Worm (Caenorhabditis elegans) whole organism, young adult: ENCODE measurements around the gene K06H7.7.
A peak's percentile ranks its signal among the peaks of the same experiment; 100 is the strongest.

Experiments
- B0261.1 ChIP-seq: sonication (generic microtip); optimal IDR thresholded peaks from 2 replicates; lab custom pipeline; 2016; ENCODE audit warnings: mild to moderate bottlenecking, missing genetic modification characterization, moderate library complexity, missing compliant biosample characterization
- B0336.3 ChIP-seq: fragments of 200-800 bp; sonication (Bioruptor generic); IDR thresholded peaks from 2 replicates; pipeline ENCODE4 v1.3.6; 2022; ENCODE audit warnings: missing genetic modification characterization, missing compliant biosample characterization
- D2030.7 ChIP-seq: fragments of 200-800 bp; sonication (Bioruptor generic); IDR thresholded peaks from 2 replicates; pipeline ENCODE4 v1.3.6; 2022; ENCODE audit warnings: missing genetic modification reagents, missing genetic modification characterization, missing compliant biosample characterization
- F10E7.11 ChIP-seq: sonication (generic microtip); optimal IDR thresholded peaks from 2 replicates; lab custom pipeline; 2017; ENCODE audit warnings: mild to moderate bottlenecking, missing genetic modification characterization, moderate library complexity, missing compliant biosample characterization
- F23B12.7 ChIP-seq: sonication (generic microtip); optimal IDR thresholded peaks from 2 replicates; lab custom pipeline; 2017; ENCODE audit warnings: missing genetic modification characterization, mild to moderate bottlenecking, missing compliant biosample characterization, antibody characterized with exemption, moderate library complexity; ENCODE audit not compliant: insufficient read depth
- T07F8.4 ChIP-seq: sonication (generic microtip); optimal IDR thresholded peaks from 2 replicates; lab custom pipeline; 2016; ENCODE audit warnings: mild to moderate bottlenecking, missing genetic modification characterization, moderate library complexity, missing compliant biosample characterization
- Y53G8AR.9 ChIP-seq: fragments of 200-800 bp; sonication (Bioruptor generic); conservative IDR thresholded peaks from 2 replicates; pipeline ENCODE4 v1.3.6; 2022; ENCODE audit warnings: missing genetic modification reagents, missing genetic modification characterization, missing compliant biosample characterization
- Y56A3A.18 ChIP-seq: fragments of 200-800 bp; sonication (Bioruptor generic); IDR thresholded peaks from 2 replicates; pipeline ENCODE4 v1.3.6; 2022; ENCODE audit warnings: missing genetic modification reagents, missing genetic modification characterization, missing compliant biosample characterization
- Y79H2A.3 ChIP-seq: fragments of 200-800 bp; sonication (Bioruptor generic); conservative IDR thresholded peaks from 2 replicates; pipeline ENCODE4 v1.3.6; 2022; ENCODE audit warnings: missing genetic modification reagents, missing genetic modification characterization, missing compliant biosample characterization
- ZK185.1 ChIP-seq: sonication (generic microtip); optimal IDR thresholded peaks from 2 replicates; lab custom pipeline; 2016; ENCODE audit warnings: mild to moderate bottlenecking, missing genetic modification characterization, missing compliant biosample characterization; ENCODE audit not compliant: poor library complexity, severe bottlenecking
- ama-1 ChIP-seq, 3 experiments: fragments of 150-350 bp in 1 of 3; sonication (generic microtip) in 2 of 3; optimal IDR thresholded peaks; 2 replicates each; lab custom pipeline; 2014 to 2018; ENCODE audit warnings: missing biosample characterization in 2 of 3, missing genetic modification characterization in 2 of 3, missing genetic modification reagents in 2 of 3
- aptf-2 ChIP-seq: fragments of 200-800 bp; sonication (Bioruptor generic); conservative IDR thresholded peaks from 2 replicates; pipeline ENCODE4 v1.3.6; 2022; ENCODE audit warnings: missing genetic modification reagents, missing genetic modification characterization, missing compliant biosample characterization
- attf-3 ChIP-seq: fragments of 200-800 bp; sonication (Bioruptor generic); conservative IDR thresholded peaks from 2 replicates; pipeline ENCODE4 v1.3.6; 2022; ENCODE audit warnings: missing genetic modification reagents, missing genetic modification characterization, missing compliant biosample characterization
- attf-5 ChIP-seq: fragments of 200-800 bp; sonication (Bioruptor generic); optimal IDR thresholded peaks from 2 replicates; lab custom pipeline; 2018; ENCODE audit warnings: mild to moderate bottlenecking, missing genetic modification characterization, missing compliant biosample characterization
- attf-6 ChIP-seq: fragments of 200-800 bp; sonication (Bioruptor generic); IDR thresholded peaks from 2 replicates; pipeline ENCODE4 v1.3.6; 2022; ENCODE audit warnings: missing genetic modification reagents, missing genetic modification characterization, missing compliant biosample characterization
- bed-1 ChIP-seq: fragments of 200-800 bp; sonication (Bioruptor generic); IDR thresholded peaks from 2 replicates; pipeline ENCODE4 v1.3.6; 2022; ENCODE audit warnings: missing genetic modification reagents, missing genetic modification characterization, missing compliant biosample characterization
- cebp-1 ChIP-seq, 2 experiments: fragments of 200-800 bp in 1 of 2; sonication (Bioruptor generic) in 1 of 2; sonication (generic microtip) in 1 of 2; IDR thresholded peaks in 1 of 2; optimal IDR thresholded peaks in 1 of 2; 2 replicates each; pipeline versions ENCODE4 v1.3.6 to Lab custom; 2017 to 2022; ENCODE audit warnings: missing compliant biosample characterization in 2 of 2, missing genetic modification characterization in 2 of 2, mild to moderate bottlenecking in 1 of 2, missing genetic modification reagents in 1 of 2, moderate library complexity in 1 of 2
- ceh-27 ChIP-seq: fragments of 200-800 bp; sonication (Bioruptor generic); optimal IDR thresholded peaks from 2 replicates; lab custom pipeline; 2018; ENCODE audit warnings: mild to moderate bottlenecking, missing genetic modification characterization, moderate library complexity, missing compliant biosample characterization
- chd-7 ChIP-seq: sonication (generic microtip); optimal IDR thresholded peaks from 2 replicates; lab custom pipeline; 2016; ENCODE audit warnings: mild to moderate bottlenecking, missing genetic modification characterization, moderate library complexity, missing compliant biosample characterization
- ets-4 ChIP-seq: fragments of 200-800 bp; sonication (Bioruptor generic); optimal IDR thresholded peaks from 2 replicates; lab custom pipeline; 2018; ENCODE audit warnings: mild to moderate bottlenecking, missing genetic modification characterization, missing compliant biosample characterization
- hmg-1.2 ChIP-seq: fragments of 200-800 bp; sonication (Bioruptor generic); IDR thresholded peaks from 2 replicates; pipeline ENCODE4 v1.3.6; 2022; ENCODE audit warnings: missing genetic modification reagents, missing genetic modification characterization, missing compliant biosample characterization
- hrde-1 ChIP-seq: sonication (generic microtip); optimal IDR thresholded peaks from 2 replicates; lab custom pipeline; 2016; ENCODE audit warnings: missing genetic modification characterization, mild to moderate bottlenecking, missing compliant biosample characterization, moderate library complexity, missing genotype, missing genetic modification reagents, borderline replicate concordance
- hsf-1 ChIP-seq: fragments of 200-800 bp; sonication (Bioruptor generic); IDR thresholded peaks from 2 replicates; pipeline ENCODE4 v1.3.6; 2022; ENCODE audit warnings: missing genetic modification reagents, missing genetic modification characterization, missing compliant biosample characterization
- let-607 ChIP-seq, 2 experiments: fragments of 200-800 bp in 1 of 2; sonication (Bioruptor generic) in 1 of 2; sonication (generic microtip) in 1 of 2; optimal IDR thresholded peaks; 2 replicates each; lab custom pipeline; 2016 to 2018; ENCODE audit warnings: mild to moderate bottlenecking in 2 of 2, missing compliant biosample characterization in 2 of 2, missing genetic modification characterization in 2 of 2, moderate library complexity in 2 of 2, missing genotype in 1 of 2
- lin-54 ChIP-seq: fragments of 200-800 bp; sonication (Bioruptor generic); optimal IDR thresholded peaks from 2 replicates; lab custom pipeline; 2018; ENCODE audit warnings: mild to moderate bottlenecking, missing genetic modification characterization, missing compliant biosample characterization
- madf-10 ChIP-seq: sonication (generic microtip); optimal IDR thresholded peaks from 2 replicates; lab custom pipeline; 2016; ENCODE audit warnings: mild to moderate bottlenecking, missing genetic modification characterization, missing compliant biosample characterization
- mel-28 ChIP-seq: sonication (generic microtip); optimal IDR thresholded peaks from 2 replicates; lab custom pipeline; 2016; ENCODE audit warnings: borderline replicate concordance, mild to moderate bottlenecking, missing genetic modification characterization, missing compliant biosample characterization
- nfya-1 ChIP-seq: sonication (generic microtip); optimal IDR thresholded peaks from 2 replicates; lab custom pipeline; 2017; ENCODE audit warnings: antibody characterized with exemption, missing compliant biosample characterization, missing genetic modification characterization, borderline replicate concordance; ENCODE audit not compliant: insufficient read depth
- nfya-2 ChIP-seq: fragments of 200-800 bp; sonication (Bioruptor generic); IDR thresholded peaks from 2 replicates; pipeline ENCODE4 v1.3.6; 2022; ENCODE audit warnings: missing genetic modification reagents, missing genetic modification characterization, missing compliant biosample characterization
- nhr-120 ChIP-seq: fragments of 200-800 bp; sonication (Bioruptor generic); IDR thresholded peaks from 2 replicates; pipeline ENCODE4 v1.3.6; 2022; ENCODE audit warnings: missing genetic modification characterization, missing compliant biosample characterization
- nhr-179 ChIP-seq: sonication (generic microtip); optimal IDR thresholded peaks from 2 replicates; lab custom pipeline; 2016; ENCODE audit warnings: mild to moderate bottlenecking, missing genetic modification characterization, missing compliant biosample characterization
- pbrm-1 ChIP-seq: fragments of 200-800 bp; sonication (Bioruptor generic); IDR thresholded peaks from 2 replicates; pipeline ENCODE4 v1.3.6; 2022; ENCODE audit warnings: missing genetic modification reagents, missing genetic modification characterization, missing compliant biosample characterization
- rcor-1 ChIP-seq: fragments of 200-800 bp; sonication (Bioruptor generic); IDR thresholded peaks from 2 replicates; pipeline ENCODE4 v1.3.6; 2022; ENCODE audit warnings: missing genetic modification reagents, missing genetic modification characterization, missing compliant biosample characterization
- repo-1 ChIP-seq: sonication (generic microtip); optimal IDR thresholded peaks from 2 replicates; lab custom pipeline; 2017; ENCODE audit warnings: mild to moderate bottlenecking, missing genetic modification characterization, missing compliant biosample characterization
- rpc-1 ChIP-seq, 2 experiments: fragments of 150-350 bp in 1 of 2; sonication (generic microtip) in 1 of 2; optimal IDR thresholded peaks; 2 replicates each; lab custom pipeline; 2014 to 2018; ENCODE audit warnings: missing biosample characterization in 1 of 2, missing genetic modification characterization in 1 of 2, missing genetic modification reagents in 1 of 2, missing genotype in 1 of 2
- snpc-4 ChIP-seq, 5 experiments: fragments of 150-350 bp in 1 of 5; sonication (generic microtip) in 4 of 5; optimal IDR thresholded peaks; 2 replicates each; lab custom pipeline; 2014 to 2018; ENCODE audit warnings: missing genetic modification characterization in 5 of 5, missing biosample characterization in 3 of 5, antibody characterized with exemption in 2 of 5, mild to moderate bottlenecking in 2 of 5, missing compliant biosample characterization in 2 of 5, missing genotype in 2 of 5, moderate library complexity in 2 of 5, missing genetic modification reagents in 1 of 5
- tbp1 ChIP-seq: fragments of 200-800 bp; sonication (Bioruptor generic); optimal IDR thresholded peaks from 2 replicates; lab custom pipeline; 2018; ENCODE audit warnings: mild to moderate bottlenecking, missing genetic modification characterization, missing compliant biosample characterization
- tlf-1 ChIP-seq: fragments of 200-800 bp; sonication (Bioruptor generic); optimal IDR thresholded peaks from 2 replicates; lab custom pipeline; 2018; ENCODE audit warnings: mild to moderate bottlenecking, missing genetic modification characterization, missing compliant biosample characterization
- zim-3 ChIP-seq: sonication (generic microtip); optimal IDR thresholded peaks from 2 replicates; lab custom pipeline; 2017; ENCODE audit warnings: mild to moderate bottlenecking, missing genetic modification characterization, moderate library complexity, missing compliant biosample characterization
- ztf-18 ChIP-seq: sonication (generic microtip); optimal IDR thresholded peaks from 2 replicates; lab custom pipeline; 2016; ENCODE audit warnings: missing genotype, mild to moderate bottlenecking, missing genetic modification characterization, missing compliant biosample characterization
- ztf-25 ChIP-seq: fragments of 200-800 bp; sonication (Bioruptor generic); IDR thresholded peaks from 2 replicates; pipeline ENCODE4 v1.3.6; 2022; ENCODE audit warnings: missing genetic modification reagents, missing genetic modification characterization, missing compliant biosample characterization
- ztf-26 ChIP-seq: sonication (generic microtip); optimal IDR thresholded peaks from 2 replicates; lab custom pipeline; 2017; ENCODE audit warnings: missing genetic modification characterization, missing compliant biosample characterization

The K06H7.7 gene

DNA sequence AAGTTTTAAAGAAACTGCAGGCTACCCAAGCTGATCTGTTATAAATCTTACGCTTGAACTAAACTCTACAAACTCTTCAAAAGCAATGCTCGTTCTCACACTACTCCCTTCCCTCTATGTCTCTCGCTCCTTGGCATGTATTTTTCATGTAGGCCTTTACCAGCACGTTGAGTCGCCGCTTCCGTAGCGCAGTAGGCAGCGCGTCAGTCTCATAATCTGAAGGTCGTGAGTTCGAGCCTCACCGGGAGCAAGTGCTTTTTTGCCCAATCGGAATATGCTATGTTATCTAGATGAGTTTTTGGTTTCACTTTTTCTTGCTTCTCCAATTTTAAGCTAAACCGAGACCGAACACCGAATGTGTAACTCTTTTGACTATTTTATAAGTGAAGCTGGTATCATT, 21.2 kb upstream of the K06H7.7 start (continued):
- TF ChIP-seq Y79H2A.3 (no peak), hrde-1 (tag; lab: Kevin White, UChicago) (no peak), D2030.7 (peak; percentile 45; the same call in 1 of the 2 replicates), F10E7.11 (tag; lab: Kevin White, UChicago) (no peak), repo-1 (tag; lab: Kevin White, UChicago) (no peak), rcor-1 (GFP tag; lab: Robert Waterston, UW) (no peak), tlf-1 (no peak), madf-10 (peak; percentile 21), ztf-25 (GFP tag; lab: Robert Waterston, UW) (no peak), nhr-120 (GFP tag; lab: Robert Waterston, UW) (no peak), T07F8.4 (peak; percentile 15), nfya-1 (tag; lab: Kevin White, UChicago) (no peak), ZK185.1 (tag; lab: Kevin White, UChicago) (peak; percentile 70), attf-3 (GFP tag; lab: Robert Waterston, UW) (0 out of 2 replicates have a peak, but pooled peaks have one; percentile 22), cebp-1 (GFP tag; IDR thresholded peaks at IDR 0.05; lab: Robert Waterston, UW) (no peak), cebp-1 (tag; optimal IDR thresholded peaks at IDR 0.05; lab: Kevin White, UChicago) (peak; percentile 53), nfya-2 (GFP tag; lab: Robert Waterston, UW) (no peak), rpc-1 (optimal IDR thresholded peaks at IDR 0.05; lab: Kevin White, UChicago) (peak; percentile 71), rpc-1 (tag; optimal IDR thresholded peaks at IDR 0.05; lab: Kevin White, UChicago) (peak; percentile 82), lin-54 (GFP tag; lab: Kevin White, UChicago) (peak; percentile 31), B0336.3 (GFP tag; lab: Robert Waterston, UW) (no peak), let-607 (tag; optimal IDR thresholded peaks at IDR 0.05; lab: Kevin White, UChicago) (no peak), mel-28 (tag; lab: Kevin White, UChicago) (no peak), bed-1 (GFP tag; lab: Robert Waterston, UW) (0 out of 2 replicates have a peak, but pooled peaks have one; percentile 22), B0261.1 (tag; lab: Kevin White, UChicago) (peak; percentile 81), ztf-18 (peak; percentile 53), ceh-27 (peak; percentile 59), attf-5 (peak; percentile 14), tbp1 (GFP tag; lab: Kevin White, UChicago) (peak; percentile 95), attf-6 (no peak), zim-3 (tag; lab: Kevin White, UChicago) (peak; percentile 45), Y53G8AR.9 (GFP tag; lab: Robert Waterston, UW) (no peak; the same call in 1 of the 2 replicates), nhr-179 (no peak), pbrm-1 (GFP tag; lab: Robert Waterston, UW) (0 out of 2 replicates have a peak, but pooled peaks have one; percentile 38), chd-7 (tag; lab: Kevin White, UChicago) (peak; percentile 35), Y56A3A.18 (GFP tag; lab: Robert Waterston, UW) (no peak), hsf-1 (GFP tag; lab: Robert Waterston, UW) (no peak), F23B12.7 (tag; lab: Kevin White, UChicago) (peak; percentile 43), ztf-26 (tag; lab: Kevin White, UChicago) (no peak), ama-1 (optimal IDR thresholded peaks at IDR 0.05; lab: Kevin White, UChicago) (no peak), ama-1 (GFP tag; optimal IDR thresholded peaks at IDR 0.05; lab: Kevin White, UChicago) (peak in 1 of 2 experiments; percentile 57), snpc-4 (GFP tag; optimal IDR thresholded peaks at IDR 0.05; lab: Kevin White, UChicago) (no peak), snpc-4 (tag; optimal IDR thresholded peaks at IDR 0.05; lab: Kevin White, UChicago) (peak in 2 of 4 experiments; percentile 38 to 57), ets-4 (GFP tag; lab: Kevin White, UChicago) (no peak), aptf-2 (GFP tag; lab: Robert Waterston, UW) (0 out of 2 replicates have a peak, but pooled peaks have one; percentile 33), hmg-1.2 (GFP tag; lab: Robert Waterston, UW) (peak; percentile 68)
